Fruit fly (Drosophila melanogaster): ENCODE data around the gene cactin.

The cactin gene

DNA sequence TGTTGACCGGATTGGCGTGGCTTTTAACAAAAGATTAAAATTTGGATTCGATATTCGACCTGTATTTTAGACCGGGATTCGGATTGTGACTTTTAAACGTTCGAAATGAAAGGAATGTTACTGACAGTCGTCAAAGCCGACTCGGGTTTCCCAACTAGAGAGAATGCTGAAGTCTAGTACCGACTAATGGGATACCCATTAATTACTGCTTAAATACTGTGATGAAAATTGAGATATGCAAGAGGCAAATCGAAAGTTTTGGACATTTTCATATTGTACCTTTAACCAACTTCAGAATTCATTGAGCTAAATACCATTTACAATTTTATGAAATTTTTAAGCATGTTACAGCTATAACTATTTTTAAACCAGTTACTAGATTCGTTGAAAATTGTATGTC is 9.8 kb upstream of the cactin start, which contains the start of gene CG15458:
CG15458 (minus strand) TSS at position 101 of the 400 bp plus-strand sequence.
- no peak for TF ChIP-seq fru (GFP tag; optimal IDR thresholded peaks at IDR 0.05)
- TF ChIP-seq Vsx2 (GFP tag; optimal IDR thresholded peaks at IDR 0.05; ENCODE audit: partially characterized antibody): no peak
- no peak for TF ChIP-seq Rel (GFP tag; optimal IDR thresholded peaks at IDR 0.05)
- no peak for TF ChIP-seq Rel (tag; optimal IDR thresholded peaks at IDR 0.05)
- no peak for TF ChIP-seq psq (GFP tag; optimal IDR thresholded peaks at IDR 0.05)
- TF ChIP-seq Myc (optimal IDR thresholded peaks at IDR 0.05): no peak
- no peak for TF ChIP-seq Sp1 (GFP tag; optimal IDR thresholded peaks at IDR 0.05)
- no peak for TF ChIP-seq ey (GFP tag; optimal IDR thresholded peaks at IDR 0.05)
- no peak for TF ChIP-seq CG9705 (GFP tag; optimal IDR thresholded peaks at IDR 0.05)
- no peak for TF ChIP-seq sage (GFP tag; optimal IDR thresholded peaks at IDR 0.05)
- no peak for TF ChIP-seq Dif (GFP tag; optimal IDR thresholded peaks at IDR 0.05; ENCODE audit: partially characterized antibody)
- TF ChIP-seq sv (GFP tag; optimal IDR thresholded peaks at IDR 0.05): no peak
- TF ChIP-seq dl (GFP tag; optimal IDR thresholded peaks at IDR 0.05; ENCODE audit: insufficient read depth in 1 of 2, partially characterized antibody in 2 of 2): no peak
- no peak for TF ChIP-seq N (GFP tag; optimal IDR thresholded peaks at IDR 0.05)
- no peak for TF ChIP-seq OdsH (GFP tag; optimal IDR thresholded peaks at IDR 0.05)
- no peak for TF ChIP-seq jim (GFP tag; optimal IDR thresholded peaks at IDR 0.05)
- TF ChIP-seq Hr78 (GFP tag; optimal IDR thresholded peaks at IDR 0.05): no peak
- no peak for TF ChIP-seq Hr83 (GFP tag; optimal IDR thresholded peaks at IDR 0.05; ENCODE audit: poor library complexity, severe bottlenecking)

dm6 chrX:20415444-20415843 is 8.4 kb upstream of the cactin start, which contains the start of gene Obp19a:
TSS of gene Obp19a (plus strand) at chrX:20415744.
- TF ChIP-seq rgr (GFP tag; optimal IDR thresholded peaks at IDR 0.05) (no peak), sage (GFP tag; optimal IDR thresholded peaks at IDR 0.05) (no peak), Dfd (GFP tag; optimal IDR thresholded peaks at IDR 0.05) (no peak), Sp1 (GFP tag; optimal IDR thresholded peaks at IDR 0.05) (no peak), dmrt93B (GFP tag; optimal IDR thresholded peaks at IDR 0.05) (no peak), Jra (GFP tag; optimal IDR thresholded peaks at IDR 0.05) (no peak), N (GFP tag; optimal IDR thresholded peaks at IDR 0.05) (no peak), h (GFP tag; optimal IDR thresholded peaks at IDR 0.05) (no peak)

DNA sequence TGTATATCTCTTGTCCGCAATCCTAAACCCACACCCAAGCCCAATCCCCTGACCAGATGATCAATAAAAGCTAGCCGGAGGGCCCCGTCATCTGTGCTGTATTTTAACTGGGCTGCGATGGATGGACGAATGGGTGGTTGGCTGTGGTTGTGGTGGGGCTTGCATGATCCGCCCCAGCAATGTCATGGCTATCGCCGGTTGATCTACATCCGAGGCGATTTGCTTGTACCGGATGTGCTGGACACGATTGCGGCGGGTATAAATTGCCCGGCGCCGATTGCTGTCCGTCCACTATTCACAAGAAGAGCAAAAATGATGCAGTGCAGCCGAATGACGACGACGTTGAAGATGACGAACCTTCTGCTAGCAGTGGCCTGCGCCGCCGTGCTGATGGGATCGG is 7.4 kb upstream of the cactin start, which contains the start of gene Obp19b:
Obp19b (plus strand) TSS at position 301 of the 400 bp plus-strand sequence.
- no peak for TF ChIP-seq lola (GFP tag; optimal IDR thresholded peaks at IDR 0.05)
- TF ChIP-seq Rel (GFP tag; optimal IDR thresholded peaks at IDR 0.05): no peak
- TF ChIP-seq Rel (tag; optimal IDR thresholded peaks at IDR 0.05): no peak
- TF ChIP-seq sage (GFP tag; optimal IDR thresholded peaks at IDR 0.05): no peak
- TF ChIP-seq usp (GFP tag; optimal IDR thresholded peaks at IDR 0.05): no peak
- TF ChIP-seq Dif (GFP tag; optimal IDR thresholded peaks at IDR 0.05; ENCODE audit: partially characterized antibody): no peak
- no peak for TF ChIP-seq psq (GFP tag; optimal IDR thresholded peaks at IDR 0.05)
- TF ChIP-seq dl (GFP tag; optimal IDR thresholded peaks at IDR 0.05; ENCODE audit: insufficient read depth in 1 of 2, partially characterized antibody in 2 of 2): no peak
- no peak for TF ChIP-seq CG32264 (GFP tag; optimal IDR thresholded peaks at IDR 0.05)
- TF ChIP-seq woc (GFP tag; optimal IDR thresholded peaks at IDR 0.05): no peak
- TF ChIP-seq HLH106 (tag; optimal IDR thresholded peaks at IDR 0.05): no peak
- TF ChIP-seq Myc (optimal IDR thresholded peaks at IDR 0.05): no peak
- TF ChIP-seq brk (GFP tag; optimal IDR thresholded peaks at IDR 0.05): no peak
- TF ChIP-seq OdsH (GFP tag; optimal IDR thresholded peaks at IDR 0.05): no peak
- no peak for TF ChIP-seq Abd-B (GFP tag; optimal IDR thresholded peaks at IDR 0.05)
- TF ChIP-seq CrebA (GFP tag; optimal IDR thresholded peaks at IDR 0.05; ENCODE audit: borderline replicate concordance): no peak

DNA sequence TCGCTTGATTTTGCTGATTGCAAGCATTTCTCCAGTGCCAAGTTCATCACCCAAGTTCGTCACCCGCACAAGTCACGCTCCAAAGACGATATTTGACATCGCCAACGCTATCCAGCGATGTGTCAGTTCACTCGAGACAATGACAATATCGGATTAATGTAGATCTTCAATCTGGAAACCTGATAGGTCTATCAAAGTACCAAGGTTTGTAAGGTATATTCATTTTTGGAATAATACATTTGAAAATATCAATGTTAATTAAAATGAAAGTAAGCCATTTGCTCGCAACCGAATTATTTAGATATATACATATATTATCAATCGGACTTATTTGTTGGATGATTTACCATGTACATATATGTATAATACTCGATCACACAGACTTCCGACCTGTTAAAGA is 5.0 kb upstream of the cactin start, which contains the start of gene Obp19c:
Obp19c (minus strand) TSS at position 101 of the 400 bp plus-strand sequence.
- TF ChIP-seq br (GFP tag; optimal IDR thresholded peaks at IDR 0.05) (no peak), Dfd (GFP tag; optimal IDR thresholded peaks at IDR 0.05) (no peak), Sp1 (GFP tag; optimal IDR thresholded peaks at IDR 0.05) (no peak), Mio (GFP tag; optimal IDR thresholded peaks at IDR 0.05) (no peak), Jra (GFP tag; optimal IDR thresholded peaks at IDR 0.05) (no peak), dmrt93B (GFP tag; optimal IDR thresholded peaks at IDR 0.05) (no peak), CG9705 (GFP tag; optimal IDR thresholded peaks at IDR 0.05) (no peak), Rel (GFP tag; optimal IDR thresholded peaks at IDR 0.05) (no peak), Rel (tag; optimal IDR thresholded peaks at IDR 0.05) (no peak), OdsH (GFP tag; optimal IDR thresholded peaks at IDR 0.05) (no peak), tai (GFP tag; optimal IDR thresholded peaks at IDR 0.05) (no peak), rgr (GFP tag; optimal IDR thresholded peaks at IDR 0.05) (no peak), dl (GFP tag; optimal IDR thresholded peaks at IDR 0.05; ENCODE audit: insufficient read depth in 1 of 2, partially characterized antibody in 2 of 2) (no peak), GATAd (GFP tag; optimal IDR thresholded peaks at IDR 0.05) (no peak), CG32264 (GFP tag; optimal IDR thresholded peaks at IDR 0.05) (no peak), usp (GFP tag; optimal IDR thresholded peaks at IDR 0.05) (no peak), CrebA (GFP tag; optimal IDR thresholded peaks at IDR 0.05; ENCODE audit: borderline replicate concordance) (no peak)
